Worm (Caenorhabditis elegans) whole organism, L4 larva: ENCODE data around the gene asns-2.
A peak's percentile ranks its signal among the peaks of the same experiment; 100 is the strongest.

ENCODE experiments used
- D1046.2 ChIP-seq: fragments of 200-800 bp; sonication (Bioruptor generic); IDR thresholded peaks from 2 replicates; pipeline ENCODE4 v1.3.6; 2022; ENCODE audit warnings: missing genetic modification characterization, missing compliant biosample characterization
- F26F4.8 ChIP-seq: fragments of 200-800 bp; sonication (Bioruptor generic); conservative IDR thresholded peaks from 2 replicates; pipeline ENCODE4 v1.3.6; 2022; ENCODE audit warnings: missing genetic modification characterization, missing compliant biosample characterization
- F44E2.7 ChIP-seq: fragments of 200-800 bp; sonication (Bioruptor generic); IDR thresholded peaks from 2 replicates; pipeline ENCODE4 v2.1.2; 2022; ENCODE audit warnings: missing genetic modification characterization, missing compliant biosample characterization
- T20F7.1 ChIP-seq: fragments of 200-800 bp; sonication (Bioruptor generic); optimal IDR thresholded peaks from 2 replicates; lab custom pipeline; 2018; ENCODE audit warnings: mild to moderate bottlenecking, missing genetic modification characterization, missing compliant biosample characterization
- T26A8.4 ChIP-seq: fragments of 200-800 bp; sonication (Bioruptor generic); IDR thresholded peaks from 2 replicates; pipeline ENCODE4 v1.3.6; 2022; ENCODE audit warnings: missing genetic modification characterization, missing compliant biosample characterization
- ZK337.2 ChIP-seq: fragments of 200-800 bp; sonication (Bioruptor generic); IDR thresholded peaks from 2 replicates; pipeline ENCODE4 v1.3.6; 2022; ENCODE audit warnings: missing genetic modification reagents, missing genetic modification characterization, missing compliant biosample characterization
- aha-1 ChIP-seq: fragments of 150-350 bp; peaks from one replicate; lab custom pipeline; 2014; ENCODE audit warnings: missing biosample characterization, missing genetic modification characterization
- attf-4 ChIP-seq: sonication (generic microtip); optimal IDR thresholded peaks from 3 replicates; lab custom pipeline; 2017; ENCODE audit warnings: missing biosample characterization, missing genetic modification characterization
- ceh-28 ChIP-seq: fragments of 150-350 bp; optimal IDR thresholded peaks from 2 replicates; lab custom pipeline; 2014; ENCODE audit warnings: missing biosample characterization, missing genetic modification reagents, missing genetic modification characterization
- ceh-32 ChIP-seq: sonication (generic microtip); optimal IDR thresholded peaks from 2 replicates; lab custom pipeline; 2016; ENCODE audit warnings: mild to moderate bottlenecking, missing genetic modification characterization, missing compliant biosample characterization; ENCODE audit not compliant: poor library complexity
- ces-1 ChIP-seq: fragments of 150-350 bp; sonication (generic microtip); optimal IDR thresholded peaks from 4 replicates; lab custom pipeline; 2014; ENCODE audit warnings: missing biosample characterization, missing genetic modification reagents, missing genetic modification characterization
- ctbp-1 ChIP-seq: fragments of 200-800 bp; sonication (Bioruptor generic); IDR thresholded peaks from 2 replicates; pipeline ENCODE4 v1.3.6; 2022; ENCODE audit warnings: missing genetic modification reagents, missing genetic modification characterization, missing compliant biosample characterization
- daf-16 ChIP-seq, 3 experiments: sonication (generic microtip); optimal IDR thresholded peaks; 2 replicates each; lab custom pipeline; 2016 to 2017; ENCODE audit warnings: missing genetic modification characterization in 3 of 3, missing genetic modification reagents in 3 of 3, mild to moderate bottlenecking in 2 of 3, missing compliant biosample characterization in 2 of 3, missing biosample characterization in 1 of 3, moderate library complexity in 1 of 3
- daf-19 ChIP-seq: fragments of 200-800 bp; sonication (Bioruptor generic); conservative IDR thresholded peaks from 2 replicates; pipeline ENCODE4 v1.3.6; 2022; ENCODE audit warnings: missing genetic modification characterization, missing compliant biosample characterization
- daf-8 ChIP-seq: fragments of 200-800 bp; sonication (Bioruptor generic); IDR thresholded peaks from 2 replicates; pipeline ENCODE4 v1.3.6; 2022; ENCODE audit warnings: missing genetic modification characterization, missing compliant biosample characterization
- dmd-6 ChIP-seq: fragments of 200-800 bp; sonication (Bioruptor generic); IDR thresholded peaks from 2 replicates; pipeline ENCODE4 v1.3.6; 2022; ENCODE audit warnings: missing genetic modification reagents, missing genetic modification characterization, missing compliant biosample characterization
- egl-43 ChIP-seq: fragments of 200-800 bp; sonication (Bioruptor generic); IDR thresholded peaks from 2 replicates; pipeline ENCODE4 v1.3.6; 2022; ENCODE audit warnings: missing genetic modification reagents, missing genetic modification characterization, missing compliant biosample characterization
- hif-1 ChIP-seq, 2 experiments: sonication (generic microtip); optimal IDR thresholded peaks; 2 replicates each; lab custom pipeline; 2016 to 2017; ENCODE audit warnings: missing compliant biosample characterization in 2 of 2, missing genetic modification characterization in 2 of 2, missing genetic modification reagents in 2 of 2, missing genotype in 2 of 2, mild to moderate bottlenecking in 1 of 2
- hlh-11 ChIP-seq: fragments of 200-800 bp; sonication (Bioruptor generic); optimal IDR thresholded peaks from 2 replicates; lab custom pipeline; 2018; ENCODE audit warnings: mild to moderate bottlenecking, missing genetic modification characterization, missing compliant biosample characterization
- hlh-30 ChIP-seq: sonication (generic microtip); optimal IDR thresholded peaks from 2 replicates; lab custom pipeline; 2017; ENCODE audit warnings: antibody characterized with exemption, mild to moderate bottlenecking, missing genetic modification characterization, missing compliant biosample characterization; ENCODE audit not compliant: insufficient read depth
- lim-7 ChIP-seq: fragments of 200-800 bp; sonication (Bioruptor generic); IDR thresholded peaks from 2 replicates; pipeline ENCODE4 v1.3.6; 2022; ENCODE audit warnings: missing genetic modification characterization, missing compliant biosample characterization
- lin-1 ChIP-seq: fragments of 200-800 bp; sonication (Bioruptor generic); IDR thresholded peaks from 2 replicates; pipeline ENCODE4 v1.3.6; 2022; ENCODE audit warnings: missing genetic modification reagents, missing genetic modification characterization, missing compliant biosample characterization
- lin-15B ChIP-seq: fragments of 150-350 bp; sonication (generic microtip); optimal IDR thresholded peaks from 3 replicates; lab custom pipeline; 2014; ENCODE audit warnings: missing biosample characterization, missing genetic modification characterization
- lsy-2 ChIP-seq, 2 experiments: fragments of 150-350 bp in 1 of 2; sonication (generic microtip) in 1 of 2; optimal IDR thresholded peaks; 2 replicates each; lab custom pipeline; 2014 to 2017; ENCODE audit warnings: missing biosample characterization in 2 of 2, missing genetic modification characterization in 2 of 2
- madf-9 ChIP-seq: fragments of 200-800 bp; sonication (Bioruptor generic); conservative IDR thresholded peaks from 2 replicates; pipeline ENCODE4 v1.3.6; 2022; ENCODE audit warnings: missing genetic modification reagents, missing genetic modification characterization, missing compliant biosample characterization
- mep-1 ChIP-seq: fragments of 150-350 bp; sonication (generic microtip); optimal IDR thresholded peaks from 3 replicates; lab custom pipeline; 2014; ENCODE audit warnings: missing biosample characterization, missing genetic modification characterization
- nhr-11 ChIP-seq: fragments of 150-350 bp; optimal IDR thresholded peaks from 2 replicates; lab custom pipeline; 2014; ENCODE audit warnings: missing biosample characterization, missing genetic modification characterization
- nhr-28 ChIP-seq: fragments of 150-350 bp; optimal IDR thresholded peaks from 2 replicates; lab custom pipeline; 2014; ENCODE audit warnings: missing biosample characterization, missing genetic modification characterization
- nhr-48 ChIP-seq: sonication (generic microtip); optimal IDR thresholded peaks from 2 replicates; lab custom pipeline; 2016; ENCODE audit warnings: mild to moderate bottlenecking, missing genetic modification characterization, missing compliant biosample characterization
- php-3 ChIP-seq: fragments of 200-800 bp; sonication (Bioruptor generic); IDR thresholded peaks from 2 replicates; pipeline ENCODE4 v1.3.6; 2022; ENCODE audit warnings: missing genetic modification reagents, missing genetic modification characterization, missing compliant biosample characterization
- pqm-1 ChIP-seq: sonication (generic microtip); optimal IDR thresholded peaks from 2 replicates; lab custom pipeline; 2017; ENCODE audit warnings: missing biosample characterization, missing genetic modification characterization
- spr-1 ChIP-seq: sonication (generic microtip); optimal IDR thresholded peaks from 2 replicates; lab custom pipeline; 2016; ENCODE audit warnings: mild to moderate bottlenecking, missing genetic modification characterization, missing compliant biosample characterization
- spr-3 ChIP-seq: fragments of 200-800 bp; sonication (Bioruptor generic); optimal IDR thresholded peaks from 2 replicates; lab custom pipeline; 2018; ENCODE audit warnings: mild to moderate bottlenecking, missing genetic modification characterization, missing compliant biosample characterization
- tag-97 ChIP-seq: fragments of 200-800 bp; sonication (Bioruptor generic); IDR thresholded peaks from 2 replicates; pipeline ENCODE4 v1.3.6; 2022; ENCODE audit warnings: missing genetic modification characterization, missing compliant biosample characterization
- unc-39 ChIP-seq: sonication (generic microtip); optimal IDR thresholded peaks from 2 replicates; lab custom pipeline; 2017; ENCODE audit warnings: missing biosample characterization, missing genetic modification characterization
- unc-62 ChIP-seq, 3 experiments: fragments of 150-350 bp in 1 of 3; sonication (generic microtip); optimal IDR thresholded peaks in 2 of 3; peaks in 1 of 3; 1 replicate in 1 of 3; 2 replicates in 2 of 3; lab custom pipeline; 2014 to 2017; ENCODE audit warnings: missing biosample characterization in 3 of 3, missing genetic modification characterization in 3 of 3, missing genetic modification reagents in 3 of 3, missing genotype in 1 of 3
- zfp-3 ChIP-seq: fragments of 200-800 bp; sonication (Bioruptor generic); conservative IDR thresholded peaks from 2 replicates; pipeline ENCODE4 v1.3.6; 2022; ENCODE audit warnings: missing genetic modification reagents, missing genetic modification characterization, missing compliant biosample characterization
- zip-2 ChIP-seq: fragments of 150-350 bp; optimal IDR thresholded peaks from 2 replicates; lab custom pipeline; 2014; ENCODE audit warnings: missing biosample characterization, missing genetic modification characterization

The asns-2 gene

ce11 chrX:8786687-8787086, 35.9 kb upstream of the asns-2 start:
- TF ChIP-seq daf-16 (GFP tag; optimal IDR thresholded peaks at IDR 0.05; lab: Kevin White, UChicago) (peak in 1 of 2 experiments; percentile 44), daf-16 (tag; optimal IDR thresholded peaks at IDR 0.05; lab: Kevin White, UChicago) (no peak), tag-97 (GFP tag; lab: Robert Waterston, UW) (no peak), nhr-11 (peak; percentile 36), F26F4.8 (GFP tag; lab: Robert Waterston, UW) (no peak)

- TF ChIP-seq unc-62 (GFP tag; optimal IDR thresholded peaks at IDR 0.05 in 1 of 2; lab: Kevin White, UChicago), result peak in 1 of 2 experiments; percentile 45
- no peak for TF ChIP-seq unc-62 (tag; optimal IDR thresholded peaks at IDR 0.05; lab: Kevin White, UChicago)
- TF ChIP-seq tag-97 (GFP tag; lab: Robert Waterston, UW), result no peak
- TF ChIP-seq aha-1 (tag; lab: Kevin White, UChicago), result peak; percentile 50
- TF ChIP-seq daf-19 (GFP tag; lab: Robert Waterston, UW), result no peak
Observed at ce11 chrX:8784234-8784633, 33.5 kb upstream of the asns-2 start, which contains the start of gene ZK721.3. ZK721.3 (plus strand) TSS chrX:8784534.

ce11 chrX:8778558-8778957, 27.8 kb upstream of the asns-2 start, which contains the start of gene ZK721.4:
ZK721.4 (plus strand) TSS chrX:8778858.
- TF ChIP-seq unc-39 (no peak), ZK337.2 (GFP tag; lab: Robert Waterston, UW) (no peak), tag-97 (GFP tag; lab: Robert Waterston, UW) (no peak), madf-9 (GFP tag; lab: Robert Waterston, UW) (no peak), T26A8.4 (GFP tag; lab: Robert Waterston, UW) (no peak), hlh-30 (tag; lab: Kevin White, UChicago) (no peak), lin-1 (no peak), D1046.2 (GFP tag; lab: Robert Waterston, UW) (no peak), spr-1 (tag; lab: Kevin White, UChicago) (no peak), unc-62 (GFP tag; optimal IDR thresholded peaks at IDR 0.05 in 1 of 2; lab: Kevin White, UChicago) (no peak), unc-62 (tag; optimal IDR thresholded peaks at IDR 0.05; lab: Kevin White, UChicago) (no peak), egl-43 (no peak), nhr-48 (tag; lab: Kevin White, UChicago) (no peak), nhr-11 (no peak), attf-4 (no peak), ctbp-1 (GFP tag; lab: Robert Waterston, UW) (no peak), lsy-2 (tag; optimal IDR thresholded peaks at IDR 0.05; lab: Kevin White, UChicago) (no peak), lin-15B (tag; lab: Kevin White, UChicago) (no peak), zfp-3 (GFP tag; lab: Robert Waterston, UW) (no peak)
- TF ChIP-seq, all 104 proteins: peak for 0

- TF ChIP-seq lim-7 (GFP tag; lab: Robert Waterston, UW), result no peak
- no peak for TF ChIP-seq mep-1
- TF ChIP-seq dmd-6 (GFP tag; lab: Robert Waterston, UW), result no peak
- no peak for TF ChIP-seq nhr-11
- TF ChIP-seq ces-1 (GFP tag; lab: Kevin White, UChicago), result peak; percentile 11
Observed at ce11 chrX:8770316-8770715, 19.6 kb upstream of the asns-2 start.

ce11 chrX:8764044-8764443, 13.3 kb upstream of the asns-2 start:
- no peak for TF ChIP-seq nhr-28 (tag; lab: Kevin White, UChicago)
- TF ChIP-seq hif-1 (tag; optimal IDR thresholded peaks at IDR 0.05; lab: Kevin White, UChicago), result no peak
- TF ChIP-seq zfp-3 (GFP tag; lab: Robert Waterston, UW), result no peak
- TF ChIP-seq ceh-32 (tag; lab: Kevin White, UChicago), result no peak
- no peak for TF ChIP-seq spr-3 (GFP tag; lab: Kevin White, UChicago)
- TF ChIP-seq daf-8 (GFP tag; lab: Robert Waterston, UW), result no peak
- TF ChIP-seq pqm-1, result no peak
- TF ChIP-seq php-3 (GFP tag; lab: Robert Waterston, UW), result 0 out of 2 replicates have a peak, but pooled peaks have one; percentile 25
- peak in 1 of 2 experiments; percentile 34 for TF ChIP-seq daf-16 (GFP tag; optimal IDR thresholded peaks at IDR 0.05; lab: Kevin White, UChicago)
- TF ChIP-seq daf-16 (tag; optimal IDR thresholded peaks at IDR 0.05; lab: Kevin White, UChicago), result no peak
- no peak for TF ChIP-seq F44E2.7
- no peak for TF ChIP-seq T20F7.1 (GFP tag; lab: Kevin White, UChicago)
- peak; percentile 11 for TF ChIP-seq hlh-11 (tag; lab: Kevin White, UChicago)
- no peak for TF ChIP-seq zip-2
- no peak for TF ChIP-seq nhr-48 (tag; lab: Kevin White, UChicago)
- TF ChIP-seq aha-1 (tag; lab: Kevin White, UChicago), result no peak
- TF ChIP-seq ceh-28 (tag; lab: Kevin White, UChicago), result no peak
